Worm (Caenorhabditis elegans): ENCODE data around the gene col-152.

The col-152 gene

DNA sequence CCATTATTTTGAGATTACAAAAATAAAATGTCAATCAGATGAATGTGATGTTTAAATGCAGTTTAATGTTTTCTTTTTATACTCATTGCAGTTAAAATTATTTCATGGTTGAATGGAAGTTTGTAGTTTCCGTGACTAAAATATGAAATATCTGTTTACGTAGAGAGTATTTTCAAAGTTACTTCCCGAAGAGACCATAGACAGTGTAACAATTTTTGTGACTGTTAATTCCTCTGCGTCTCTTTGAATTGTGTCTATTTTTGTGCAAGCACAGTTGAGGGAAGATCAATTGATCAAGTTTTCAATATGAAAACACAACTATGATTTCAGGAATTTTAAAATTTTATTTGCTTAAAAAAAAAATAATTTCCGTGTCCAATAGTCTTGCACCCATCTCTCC is 14.0 kb upstream of the col-152 start, which contains the start of gene F25D1.5:
Gene F25D1.5, minus strand, starts transcription at position 35 of the 400 bp plus-strand sequence.
- TF ChIP-seq ceh-91 (GFP tag; IDR thresholded peaks at IDR 0.05): no peak
- no peak for TF ChIP-seq F57A8.1 (GFP tag; optimal IDR thresholded peaks at IDR 0.05)

DNA sequence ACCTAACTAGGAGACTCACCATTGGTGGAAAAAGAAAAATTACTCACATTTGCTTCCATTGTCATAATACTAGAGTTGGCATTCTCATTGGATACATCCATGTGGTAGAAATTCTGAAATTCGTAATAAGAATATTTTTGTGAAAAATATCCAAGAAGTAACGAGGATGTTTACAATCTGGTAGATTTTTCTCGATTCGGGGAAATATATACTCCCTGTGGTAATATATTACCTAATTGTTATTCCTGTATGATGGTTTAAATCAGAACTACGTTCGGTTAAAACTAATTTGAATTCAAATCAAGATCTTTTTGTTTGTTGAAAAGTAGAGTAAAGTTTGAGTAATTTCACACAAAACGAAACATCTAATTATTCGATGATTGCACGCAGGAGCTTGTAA is 11.7 kb upstream of the col-152 start, which contains the start of gene srd-34:
Gene srd-34, minus strand, starts transcription at position 101 of the 400 bp plus-strand sequence.
- no peak for TF ChIP-seq ztf-18 (tag; optimal IDR thresholded peaks at IDR 0.05)
- TF ChIP-seq F57C9.4 (tag; optimal IDR thresholded peaks at IDR 0.05): no peak
- no peak for TF ChIP-seq bed-1 (GFP tag; IDR thresholded peaks at IDR 0.05)
- TF ChIP-seq F33H1.4 (GFP tag; IDR thresholded peaks at IDR 0.05): no peak
- no peak for TF ChIP-seq egrh-3 (GFP tag; IDR thresholded peaks at IDR 0.05)
- TF ChIP-seq Y53G8AR.9 (GFP tag; conservative IDR thresholded peaks at IDR 0.05): no peak
- TF ChIP-seq snpc-1.1 (tag; optimal IDR thresholded peaks at IDR 0.05; ENCODE audit: insufficient read depth): no peak
- TF ChIP-seq ztf-3 (GFP tag; optimal IDR thresholded peaks at IDR 0.05): no peak
- TF ChIP-seq F23B12.7 (tag; optimal IDR thresholded peaks at IDR 0.05; ENCODE audit: insufficient read depth): no peak
- TF ChIP-seq unc-130 (GFP tag; optimal IDR thresholded peaks at IDR 0.05): no peak
- TF ChIP-seq C17E4.6 (GFP tag; IDR thresholded peaks at IDR 0.05): no peak

DNA sequence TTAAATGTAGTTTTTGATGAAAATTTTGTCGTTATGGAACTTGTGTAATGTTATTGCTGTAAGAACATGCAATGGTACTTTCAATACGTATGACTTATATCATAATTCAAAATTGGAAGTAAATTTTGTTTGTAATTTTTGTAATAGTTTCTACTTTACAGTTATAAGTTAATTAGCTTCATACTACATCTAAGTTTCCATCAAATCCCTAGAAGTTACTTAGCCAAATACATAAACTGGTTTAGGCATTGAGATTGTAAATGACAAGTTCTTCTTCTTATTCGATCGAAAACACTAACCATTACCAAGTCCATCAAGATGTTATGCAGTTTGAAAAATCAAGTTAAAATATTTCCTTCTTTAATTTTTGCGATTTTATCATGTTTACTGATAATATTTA is 11.0 kb upstream of the col-152 start, which contains the start of gene F32G8.2:
Gene F32G8.2, plus strand, starts transcription at position 301 of the 400 bp plus-strand sequence.
- TF ChIP-seq madf-8 (GFP tag; conservative IDR thresholded peaks at IDR 0.05) (no peak), Y79H2A.3 (GFP tag; conservative IDR thresholded peaks at IDR 0.05) (no peak), hlh-26 (GFP tag; conservative IDR thresholded peaks at IDR 0.05) (no peak), snpc-4 (GFP tag; optimal IDR thresholded peaks at IDR 0.05) (no peak), snpc-4 (tag; optimal IDR thresholded peaks at IDR 0.05) (no peak), cebp-2 (GFP tag; IDR thresholded peaks at IDR 0.05) (no peak), egl-18 (GFP tag; IDR thresholded peaks at IDR 0.05) (no peak), lin-54 (GFP tag; optimal IDR thresholded peaks at IDR 0.05) (no peak), T26A5.8 (tag; optimal IDR thresholded peaks at IDR 0.05) (no peak)

DNA sequence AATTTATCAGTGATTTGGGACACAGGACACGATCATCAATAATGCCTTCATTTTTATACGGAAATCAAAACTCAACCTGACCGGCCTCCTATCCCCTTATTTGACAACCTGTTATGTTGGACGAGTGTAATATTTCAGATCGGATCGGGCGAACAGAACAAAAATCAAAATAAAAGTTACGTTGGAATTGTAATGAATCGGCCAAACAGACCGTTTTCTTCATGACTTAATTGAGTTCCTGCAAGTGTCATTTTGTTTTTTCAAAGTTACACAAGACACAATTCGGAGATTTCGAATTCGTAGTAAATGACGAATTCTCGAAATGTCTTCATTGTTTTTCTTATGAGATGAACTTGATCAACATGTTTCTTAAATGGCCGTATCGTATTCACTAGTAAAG is 5.5 kb upstream of the col-152 start, which contains the start of gene F32G8.3:
Gene F32G8.3, minus strand, starts transcription at position 101 of the 400 bp plus-strand sequence.
- no peak for TF ChIP-seq nhr-120 (GFP tag; IDR thresholded peaks at IDR 0.05)
- TF ChIP-seq K12H6.12 (tag; optimal IDR thresholded peaks at IDR 0.05): no peak
- TF ChIP-seq snpc-4 (GFP tag; optimal IDR thresholded peaks at IDR 0.05): no peak
- no peak for TF ChIP-seq snpc-4 (tag; optimal IDR thresholded peaks at IDR 0.05)
- no peak for TF ChIP-seq xnd-1 (tag; optimal IDR thresholded peaks at IDR 0.05)
- no peak for TF ChIP-seq aptf-2 (GFP tag; conservative IDR thresholded peaks at IDR 0.05)
- TF ChIP-seq hsf-1 (GFP tag; IDR thresholded peaks at IDR 0.05): no peak
- no peak for TF ChIP-seq cebp-2 (GFP tag; IDR thresholded peaks at IDR 0.05)
- no peak for TF ChIP-seq repo-1 (tag; optimal IDR thresholded peaks at IDR 0.05)
- TF ChIP-seq D2030.7 (GFP tag; IDR thresholded peaks at IDR 0.05): no peak

DNA sequence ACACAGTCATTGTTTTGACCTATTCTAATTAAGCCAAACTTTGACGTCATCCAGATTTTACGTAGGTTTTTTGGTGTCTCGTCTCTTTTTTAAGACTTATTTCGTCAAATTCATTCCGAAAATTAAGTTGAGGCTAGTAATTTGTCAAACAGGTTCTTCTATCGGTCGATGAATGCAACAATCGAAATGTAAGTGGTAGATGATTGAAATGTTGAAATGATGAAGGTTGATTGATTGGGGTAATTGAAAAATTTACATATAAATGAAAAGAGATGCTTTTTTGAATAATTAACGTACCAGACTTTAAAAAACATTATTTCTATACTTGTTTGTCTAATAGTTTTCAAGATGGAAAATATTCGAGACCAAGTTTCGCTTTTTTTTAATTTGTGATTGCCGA is 4.4 kb upstream of the col-152 start:
- TF ChIP-seq ekl-4 (GFP tag; IDR thresholded peaks at IDR 0.05): no peak
- no peak for TF ChIP-seq F39B2.1 (GFP tag; IDR thresholded peaks at IDR 0.05)
- no peak for TF ChIP-seq B0035.1 (tag; optimal IDR thresholded peaks at IDR 0.05)
- no peak for TF ChIP-seq unc-62 (GFP tag; optimal IDR thresholded peaks at IDR 0.05)
- TF ChIP-seq F22D6.2 (tag; optimal IDR thresholded peaks at IDR 0.05): no peak
- no peak for TF ChIP-seq repo-1 (tag; optimal IDR thresholded peaks at IDR 0.05)
- TF ChIP-seq F33H1.4 (GFP tag; IDR thresholded peaks at IDR 0.05): no peak
- no peak for TF ChIP-seq ceh-100 (GFP tag; IDR thresholded peaks at IDR 0.05)
- TF ChIP-seq F52B5.7 (tag; optimal IDR thresholded peaks at IDR 0.05): no peak
- no peak for TF ChIP-seq rec-8 (tag; optimal IDR thresholded peaks at IDR 0.05)
- no peak for TF ChIP-seq dox-1 (GFP tag; IDR thresholded peaks at IDR 0.05)
- TF ChIP-seq tlf-1 (GFP tag; optimal IDR thresholded peaks at IDR 0.05): no peak
- no peak for TF ChIP-seq ztf-26 (tag; optimal IDR thresholded peaks at IDR 0.05)
